Worm (Caenorhabditis elegans) whole organism, L4 larva: ENCODE data around the gene npr-41.

Source experiments
- F49E8.2 ChIP-seq: sonication (generic microtip); optimal IDR thresholded peaks from 2 replicates; lab custom pipeline; 2016; ENCODE audit warnings: missing compliant biosample characterization, mild to moderate bottlenecking, missing genetic modification characterization, borderline replicate concordance
- aly-2 ChIP-seq: sonication (generic microtip); optimal IDR thresholded peaks from 2 replicates; lab custom pipeline; 2018; ENCODE audit warnings: missing biosample characterization, missing genetic modification characterization
- ama-1 ChIP-seq: fragments of 150-350 bp; optimal IDR thresholded peaks from 2 replicates; lab custom pipeline; 2014; ENCODE audit warnings: inconsistent platforms, mixed read lengths
- attf-4 ChIP-seq: sonication (generic microtip); optimal IDR thresholded peaks from 3 replicates; lab custom pipeline; 2017; ENCODE audit warnings: missing biosample characterization, missing genetic modification characterization
- dpl-1 ChIP-seq: fragments of 150-350 bp; optimal IDR thresholded peaks from 2 replicates; lab custom pipeline; 2014; ENCODE audit warnings: missing biosample characterization, missing genetic modification reagents, missing genetic modification characterization
- egl-27 ChIP-seq: sonication (generic microtip); optimal IDR thresholded peaks from 3 replicates; lab custom pipeline; 2017; ENCODE audit warnings: missing biosample characterization, missing genetic modification reagents, missing genetic modification characterization
- jun-1 ChIP-seq: fragments of 150-350 bp; optimal IDR thresholded peaks from 2 replicates; lab custom pipeline; 2014; ENCODE audit warnings: missing biosample characterization, missing genetic modification reagents, missing genetic modification characterization
- lin-13 ChIP-seq: fragments of 150-350 bp; optimal IDR thresholded peaks from 2 replicates; lab custom pipeline; 2014; ENCODE audit warnings: missing biosample characterization, missing genetic modification reagents, missing genetic modification characterization
- lin-38 ChIP-seq: fragments of 200-800 bp; sonication (Bioruptor generic); IDR thresholded peaks from 2 replicates; pipeline ENCODE4 v1.3.6; 2022; ENCODE audit warnings: missing genetic modification reagents, missing genetic modification characterization, missing compliant biosample characterization
- nhr-41 ChIP-seq: fragments of 200-800 bp; sonication (Bioruptor generic); IDR thresholded peaks from 2 replicates; pipeline ENCODE4 v1.3.6; 2022; ENCODE audit warnings: missing genetic modification reagents, missing genetic modification characterization, missing compliant biosample characterization
- nhr-77 ChIP-seq: fragments of 150-350 bp; optimal IDR thresholded peaks from 2 replicates; lab custom pipeline; 2014; ENCODE audit warnings: missing biosample characterization, missing genetic modification characterization
- set-16 ChIP-seq: fragments of 200-800 bp; sonication (Bioruptor generic); IDR thresholded peaks from 2 replicates; pipeline ENCODE4 v1.3.6; 2022; ENCODE audit warnings: missing genetic modification reagents, missing genetic modification characterization, missing compliant biosample characterization
- unc-39 ChIP-seq: sonication (generic microtip); optimal IDR thresholded peaks from 2 replicates; lab custom pipeline; 2017; ENCODE audit warnings: missing biosample characterization, missing genetic modification characterization
- zag-1 ChIP-seq: fragments of 150-350 bp; optimal IDR thresholded peaks from 2 replicates; lab custom pipeline; 2014; ENCODE audit warnings: missing biosample characterization, missing genetic modification characterization

- TF ChIP-seq egl-27 (tag; lab: Kevin White, UChicago) (no peak), F49E8.2 (tag; lab: Kevin White, UChicago) (no peak), jun-1 (tag; lab: Kevin White, UChicago) (no peak), lin-38 (GFP tag; lab: Robert Waterston, UW) (no peak), nhr-77 (no peak), zag-1 (tag; lab: Kevin White, UChicago) (no peak), unc-39 (tag; lab: Kevin White, UChicago) (no peak), ama-1 (lab: Kevin White, UChicago) (no peak), dpl-1 (GFP tag; lab: Kevin White, UChicago) (no peak), set-16 (GFP tag; lab: Robert Waterston, UW) (no peak), lin-13 (no peak), aly-2 (tag; lab: Kevin White, UChicago) (no peak), attf-4 (tag; lab: Kevin White, UChicago) (no peak), nhr-41 (GFP tag; lab: Robert Waterston, UW) (no peak)
Observed at ce11 chrII:11496767-11497166, 13.7 kb upstream of the npr-41 start, which contains the start of gene emc-5.
